Worm (Caenorhabditis elegans) whole organism, mixed stage, embryonic: ENCODE measurements around the gene arl-3.

Experiments
- bed-3 ChIP-seq: fragments of 200-800 bp; sonication (Bioruptor generic); optimal IDR thresholded peaks from 3 replicates; lab custom pipeline; 2018; ENCODE audit warnings: mild to moderate bottlenecking, missing genetic modification characterization, moderate library complexity, missing compliant biosample characterization
- ceh-83 ChIP-seq: fragments of 200-800 bp; sonication (Bioruptor generic); optimal IDR thresholded peaks from 2 replicates; lab custom pipeline; 2018; ENCODE audit warnings: mild to moderate bottlenecking, missing genetic modification characterization, missing compliant biosample characterization
- elt-1 ChIP-seq: sonication (generic microtip); optimal IDR thresholded peaks from 2 replicates; lab custom pipeline; 2017; ENCODE audit warnings: missing genetic modification characterization, mild to moderate bottlenecking, missing compliant biosample characterization, antibody characterized with exemption, moderate library complexity, borderline replicate concordance; ENCODE audit not compliant: insufficient read depth
- hlh-1 ChIP-seq: fragments of 150-350 bp; optimal IDR thresholded peaks from 2 replicates; lab custom pipeline; 2014; ENCODE audit warnings: missing biosample characterization, missing genetic modification reagents, missing genetic modification characterization
- lsy-2 ChIP-seq: fragments of 150-350 bp; optimal IDR thresholded peaks from 2 replicates; lab custom pipeline; 2014; ENCODE audit warnings: missing biosample characterization, missing genetic modification characterization
- mep-1 ChIP-seq: fragments of 150-350 bp; optimal IDR thresholded peaks from 2 replicates; lab custom pipeline; 2017; ENCODE audit warnings: missing biosample characterization, missing genetic modification reagents, missing genetic modification characterization, inconsistent platforms
- nhr-12 ChIP-seq: fragments of 150-350 bp; optimal IDR thresholded peaks from 2 replicates; lab custom pipeline; 2014; ENCODE audit warnings: missing biosample characterization, missing genetic modification characterization
- nhr-237 ChIP-seq: fragments of 150-350 bp; optimal IDR thresholded peaks from 2 replicates; lab custom pipeline; 2014; ENCODE audit warnings: missing biosample characterization, missing genetic modification characterization
- nhr-28 ChIP-seq: fragments of 150-350 bp; optimal IDR thresholded peaks from 2 replicates; lab custom pipeline; 2014; ENCODE audit warnings: missing biosample characterization, missing genetic modification characterization
- pha-4 ChIP-seq: fragments of 150-350 bp; optimal IDR thresholded peaks from 2 replicates; lab custom pipeline; 2018; ENCODE audit warnings: missing biosample characterization, missing genetic modification reagents, missing genetic modification characterization
- sem-2 ChIP-seq: fragments of 200-800 bp; sonication (Bioruptor generic); optimal IDR thresholded peaks from 2 replicates; lab custom pipeline; 2018; ENCODE audit warnings: mild to moderate bottlenecking, missing genetic modification characterization, missing compliant biosample characterization
- snpc-4 ChIP-seq: fragments of 150-350 bp; optimal IDR thresholded peaks from 2 replicates; lab custom pipeline; 2014; ENCODE audit warnings: missing biosample characterization, missing genetic modification characterization
- unc-62 ChIP-seq: fragments of 150-350 bp; optimal IDR thresholded peaks from 2 replicates; lab custom pipeline; 2014; ENCODE audit warnings: missing biosample characterization, missing genetic modification reagents, missing genetic modification characterization
- ztf-11 ChIP-seq: fragments of 150-350 bp; optimal IDR thresholded peaks from 2 replicates; lab custom pipeline; 2014; ENCODE audit warnings: missing biosample characterization, missing genetic modification characterization

- TF ChIP-seq unc-62 (GFP tag; lab: Kevin White, UChicago) = peak; percentile 94
- TF ChIP-seq nhr-28 (tag; lab: Kevin White, UChicago) = no peak
- TF ChIP-seq mep-1 (tag; lab: Kevin White, UChicago) = peak; percentile 10
- TF ChIP-seq snpc-4 (tag; lab: Kevin White, UChicago) = no peak
- TF ChIP-seq nhr-12 (tag; lab: Kevin White, UChicago) = no peak
- TF ChIP-seq pha-4 (tag; lab: Kevin White, UChicago) = no peak
- TF ChIP-seq nhr-237 (tag; lab: Kevin White, UChicago) = no peak
- no peak for TF ChIP-seq lsy-2 (tag; lab: Kevin White, UChicago)
- peak; percentile 54 for TF ChIP-seq hlh-1
- no peak for TF ChIP-seq elt-1 (tag; lab: Kevin White, UChicago)
- no peak for TF ChIP-seq ceh-83 (GFP tag; lab: Kevin White, UChicago)
- TF ChIP-seq bed-3 (GFP tag; lab: Kevin White, UChicago) = no peak
- TF ChIP-seq sem-2 (GFP tag; lab: Kevin White, UChicago) = no peak
- TF ChIP-seq ztf-11 (tag; lab: Kevin White, UChicago) = no peak
Measured at ce11 chrII:14645290-14645689, 39.0 kb downstream of the arl-3 start.
